Fruit fly (Drosophila melanogaster) whole organism, embryonic: ENCODE measurements around the gene CG42487.

Experiments used
- B-H1 ChIP-seq: fragments of 200-800 bp; sonication (Bioruptor generic); IDR thresholded peaks from 3 replicates; pipeline ENCODE4 v1.3.6; 2022; ENCODE audit warnings: missing biosample characterization, missing genetic modification characterization
- Blimp-1 ChIP-seq: fragments of 200-800 bp; sonication (Bioruptor generic); optimal IDR thresholded peaks from 3 replicates; lab custom pipeline; 2018; ENCODE audit warnings: missing biosample characterization, missing genetic modification characterization, mild to moderate bottlenecking, moderate library complexity, missing genetic modification reagents
- Bteb2 ChIP-seq: fragments of 200-800 bp; sonication (Bioruptor generic); optimal IDR thresholded peaks from 2 replicates; lab custom pipeline; 2016; ENCODE audit warnings: missing biosample characterization, missing genetic modification characterization
- CG10147 ChIP-seq: fragments of 200-800 bp; sonication (Bioruptor generic); optimal IDR thresholded peaks from 2 replicates; lab custom pipeline; 2019; ENCODE audit warnings: missing biosample characterization, mild to moderate bottlenecking, missing genetic modification characterization, moderate library complexity
- CG10654 ChIP-seq: fragments of 200-800 bp; sonication (Bioruptor generic); optimal IDR thresholded peaks from 2 replicates; lab custom pipeline; 2016; ENCODE audit warnings: missing biosample characterization, missing genetic modification characterization
- CG10979 ChIP-seq: fragments of 200-800 bp; sonication (Bioruptor generic); optimal IDR thresholded peaks from 2 replicates; lab custom pipeline; 2018; ENCODE audit warnings: missing biosample characterization, mild to moderate bottlenecking, missing genetic modification characterization, moderate library complexity
- CG11723 ChIP-seq: fragments of 200-800 bp; sonication (Bioruptor generic); optimal IDR thresholded peaks from 2 replicates; lab custom pipeline; 2017; ENCODE audit warnings: missing biosample characterization, mild to moderate bottlenecking, missing genetic modification characterization
- CG12744 ChIP-seq: fragments of 200-800 bp; sonication (Bioruptor generic); optimal IDR thresholded peaks from 2 replicates; lab custom pipeline; 2016; ENCODE audit warnings: missing biosample characterization, missing genetic modification characterization
- CG17912 ChIP-seq: fragments of 200-800 bp; sonication (Bioruptor generic); optimal IDR thresholded peaks from 2 replicates; lab custom pipeline; 2018; ENCODE audit warnings: missing biosample characterization, mild to moderate bottlenecking, missing genetic modification characterization
- CG18599 ChIP-seq: fragments of 200-800 bp; sonication (Bioruptor generic); optimal IDR thresholded peaks from 3 replicates; lab custom pipeline; 2017; ENCODE audit warnings: missing biosample characterization, missing genetic modification characterization, mild to moderate bottlenecking, moderate library complexity, missing genetic modification reagents
- CG2116 ChIP-seq: fragments of 200-800 bp; sonication (Bioruptor generic); optimal IDR thresholded peaks from 3 replicates; lab custom pipeline; 2018; ENCODE audit warnings: missing biosample characterization, mild to moderate bottlenecking, missing genetic modification characterization
- CG2129 ChIP-seq: fragments of 200-800 bp; sonication (Bioruptor generic); IDR thresholded peaks from 2 replicates; pipeline ENCODE4 v1.3.6; 2022; ENCODE audit warnings: missing biosample characterization, missing genetic modification characterization; ENCODE audit not compliant: partially characterized antibody
- CG32767 ChIP-seq: fragments of 200-800 bp; sonication (Bioruptor generic); IDR thresholded peaks from 2 replicates; pipeline ENCODE4 v1.3.6; 2022; ENCODE audit warnings: missing biosample characterization, missing genetic modification characterization
- CG34376 ChIP-seq: fragments of 200-800 bp; sonication (Bioruptor generic); optimal IDR thresholded peaks from 2 replicates; lab custom pipeline; 2018; ENCODE audit warnings: missing biosample characterization, mild to moderate bottlenecking, missing genetic modification characterization
- CG3838 ChIP-seq: fragments of 200-800 bp; sonication (Bioruptor generic); optimal IDR thresholded peaks from 3 replicates; lab custom pipeline; 2016; ENCODE audit warnings: missing biosample characterization, missing genetic modification characterization
- CG4282 ChIP-seq: fragments of 200-800 bp; sonication (Bioruptor generic); optimal IDR thresholded peaks from 2 replicates; lab custom pipeline; 2016; ENCODE audit warnings: missing biosample characterization, missing genetic modification characterization
- CG4424 ChIP-seq: fragments of 200-800 bp; sonication (Bioruptor generic); optimal IDR thresholded peaks from 3 replicates; lab custom pipeline; 2016; ENCODE audit warnings: missing biosample characterization, missing genetic modification characterization
- CG4617 ChIP-seq: fragments of 200-800 bp; sonication (Bioruptor generic); optimal IDR thresholded peaks from 3 replicates; lab custom pipeline; 2016; ENCODE audit warnings: missing biosample characterization, missing genetic modification characterization, borderline replicate concordance
- CG6689 ChIP-seq: fragments of 200-800 bp; sonication (Bioruptor generic); IDR thresholded peaks from 2 replicates; pipeline ENCODE4 v1.3.6; 2022; ENCODE audit warnings: missing biosample characterization, missing genetic modification characterization
- CG6813 ChIP-seq: fragments of 200-800 bp; sonication (Bioruptor generic); optimal IDR thresholded peaks from 2 replicates; lab custom pipeline; 2017; ENCODE audit warnings: missing biosample characterization, missing genetic modification characterization, mild to moderate bottlenecking, moderate library complexity, missing genetic modification reagents
- CG9876 ChIP-seq: fragments of 200-800 bp; sonication (Bioruptor generic); optimal IDR thresholded peaks from 2 replicates; lab custom pipeline; 2016; ENCODE audit warnings: missing biosample characterization, missing genetic modification characterization
- CoRest ChIP-seq: fragments of 200-800 bp; sonication (Bioruptor generic); optimal IDR thresholded peaks from 3 replicates; lab custom pipeline; 2018; ENCODE audit warnings: missing biosample characterization, mild to moderate bottlenecking, missing genetic modification characterization, moderate library complexity
- Jarid2 ChIP-seq: fragments of 200-800 bp; sonication (Bioruptor generic); optimal IDR thresholded peaks from 3 replicates; lab custom pipeline; 2017; ENCODE audit warnings: mild to moderate bottlenecking, missing biosample characterization, missing genetic modification reagents, missing genetic modification characterization
- NC2α ChIP-seq: fragments of 200-800 bp; sonication (Bioruptor generic); optimal IDR thresholded peaks from 2 replicates; lab custom pipeline; 2016; ENCODE audit warnings: missing biosample characterization, missing genetic modification characterization
- NC2β ChIP-seq: fragments of 200-800 bp; sonication (Bioruptor generic); optimal IDR thresholded peaks from 2 replicates; lab custom pipeline; 2016; ENCODE audit warnings: missing biosample characterization, missing genetic modification characterization
- Rx ChIP-seq: fragments of 200-800 bp; sonication (Bioruptor generic); IDR thresholded peaks from 2 replicates; pipeline ENCODE4 v1.3.6; 2022; ENCODE audit warnings: missing biosample characterization, missing genetic modification characterization
- Sry-β ChIP-seq: fragments of 200-800 bp; sonication (Bioruptor generic); optimal IDR thresholded peaks from 2 replicates; lab custom pipeline; 2018; ENCODE audit warnings: missing biosample characterization, mild to moderate bottlenecking, missing genetic modification characterization, moderate library complexity
- az2 ChIP-seq: fragments of 200-800 bp; sonication (Bioruptor generic); optimal IDR thresholded peaks from 3 replicates; lab custom pipeline; 2016; ENCODE audit warnings: missing biosample characterization, missing genetic modification characterization
- bsh ChIP-seq, 2 experiments: fragments of 200-800 bp; sonication (Bioruptor generic); optimal IDR thresholded peaks; 2 replicates each; lab custom pipeline; 2017 to 2018; ENCODE audit warnings: mild to moderate bottlenecking in 2 of 2, missing biosample characterization in 2 of 2, missing genetic modification characterization in 2 of 2, moderate library complexity in 1 of 2
- cad ChIP-seq: fragments of >200 bp; optimal IDR thresholded peaks from 2 replicates; lab custom pipeline; 2017; ENCODE audit warnings: missing biosample characterization, missing genetic modification characterization
- ci ChIP-seq: fragments of 200-800 bp; sonication (Bioruptor generic); IDR thresholded peaks from 3 replicates; pipeline ENCODE4 v1.3.6; 2022; ENCODE audit warnings: missing biosample characterization, missing genetic modification characterization
- crp ChIP-seq, 2 experiments: fragments of 200-800 bp; sonication (Bioruptor generic); optimal IDR thresholded peaks; 2 replicates in 1 of 2; 3 replicates in 1 of 2; lab custom pipeline; 2017; ENCODE audit warnings: missing biosample characterization in 2 of 2, missing genetic modification characterization in 2 of 2, mild to moderate bottlenecking in 1 of 2, moderate library complexity in 1 of 2
- dmrt99B ChIP-seq: fragments of 200-800 bp; sonication (Bioruptor generic); optimal IDR thresholded peaks from 2 replicates; lab custom pipeline; 2018; ENCODE audit warnings: missing biosample characterization, mild to moderate bottlenecking, missing genetic modification characterization, moderate library complexity
- exex ChIP-seq: fragments of 200-800 bp; sonication (Bioruptor generic); optimal IDR thresholded peaks from 4 replicates; lab custom pipeline; 2018; ENCODE audit warnings: missing biosample characterization, mild to moderate bottlenecking, missing genetic modification characterization, moderate library complexity
- gem ChIP-seq: fragments of 200-800 bp; sonication (Bioruptor generic); optimal IDR thresholded peaks from 2 replicates; lab custom pipeline; 2019; ENCODE audit warnings: missing biosample characterization, mild to moderate bottlenecking, missing genetic modification characterization, moderate library complexity
- hbn ChIP-seq: fragments of 200-800 bp; sonication (Bioruptor generic); IDR thresholded peaks from 2 replicates; pipeline ENCODE4 v1.3.6; 2022; ENCODE audit warnings: missing biosample characterization, missing genetic modification characterization; ENCODE audit not compliant: partially characterized antibody
- hkb ChIP-seq, 2 experiments: fragments of 200-800 bp in 1 of 2; fragments of >200 bp in 1 of 2; sonication (Bioruptor generic) in 1 of 2; IDR thresholded peaks in 1 of 2; optimal IDR thresholded peaks in 1 of 2; 2 replicates each; pipeline versions ENCODE4 v1.3.6 to Lab custom; 2017 to 2022; ENCODE audit warnings: missing biosample characterization in 1 of 2, missing genetic modification characterization in 1 of 2
- lbe ChIP-seq: fragments of 200-800 bp; sonication (Bioruptor generic); optimal IDR thresholded peaks from 2 replicates; lab custom pipeline; 2016; ENCODE audit warnings: missing biosample characterization, mild to moderate bottlenecking, missing genetic modification characterization
- phol ChIP-seq: fragments of 200-800 bp; sonication (Bioruptor generic); optimal IDR thresholded peaks from 3 replicates; lab custom pipeline; 2018; ENCODE audit warnings: missing biosample characterization, mild to moderate bottlenecking, missing genetic modification characterization, moderate library complexity
- pita ChIP-seq: fragments of 200-800 bp; sonication (Bioruptor generic); optimal IDR thresholded peaks from 2 replicates; lab custom pipeline; 2017; ENCODE audit warnings: missing biosample characterization, mild to moderate bottlenecking, missing genetic modification characterization
- pnt ChIP-seq: fragments of 200-800 bp; sonication (Bioruptor generic); optimal IDR thresholded peaks from 3 replicates; lab custom pipeline; 2016; ENCODE audit warnings: missing biosample characterization, missing genetic modification characterization
- ranshi ChIP-seq: fragments of 200-800 bp; sonication (Bioruptor generic); IDR thresholded peaks from 2 replicates; pipeline ENCODE4 v1.3.6; 2022; ENCODE audit warnings: missing biosample characterization, missing genetic modification characterization
- ro ChIP-seq: fragments of 200-800 bp; sonication (Bioruptor generic); IDR thresholded peaks from 2 replicates; pipeline ENCODE4 v1.3.6; 2022; ENCODE audit warnings: missing biosample characterization, missing genetic modification characterization
- run ChIP-seq: fragments of 200-800 bp; sonication (Bioruptor generic); optimal IDR thresholded peaks from 3 replicates; lab custom pipeline; 2018; ENCODE audit warnings: missing biosample characterization, mild to moderate bottlenecking, missing genetic modification characterization
- salm ChIP-seq: fragments of 200-800 bp; sonication (Bioruptor generic); optimal IDR thresholded peaks from 2 replicates; lab custom pipeline; 2018; ENCODE audit warnings: missing biosample characterization, mild to moderate bottlenecking, missing genetic modification characterization
- sqz ChIP-seq: fragments of 200-800 bp; sonication (Bioruptor generic); optimal IDR thresholded peaks from 3 replicates; lab custom pipeline; 2018; ENCODE audit warnings: missing biosample characterization, mild to moderate bottlenecking, missing genetic modification characterization
- trh ChIP-seq: fragments of 200-800 bp; sonication (Bioruptor generic); optimal IDR thresholded peaks from 2 replicates; lab custom pipeline; 2016; ENCODE audit warnings: missing biosample characterization, missing genetic modification characterization
- twi ChIP-seq: fragments of 200-800 bp; optimal IDR thresholded peaks from 2 replicates; lab custom pipeline; 2019; ENCODE audit warnings: missing biosample characterization, mild to moderate bottlenecking, missing genetic modification characterization, moderate library complexity
- vvl ChIP-seq: fragments of 200-800 bp; sonication (Bioruptor generic); IDR thresholded peaks from 2 replicates; pipeline ENCODE4 v1.3.6; 2022; ENCODE audit warnings: missing biosample characterization, missing genetic modification characterization
- zen2 ChIP-seq: fragments of 200-800 bp; sonication (Bioruptor generic); IDR thresholded peaks from 3 replicates; pipeline ENCODE4 v1.3.6; 2022; ENCODE audit warnings: missing biosample characterization, missing genetic modification characterization; ENCODE audit not compliant: partially characterized antibody

CG42487 gene

dm6 chr3R:27919385-27919789, 39.7 kb downstream of the CG42487 start, which contains the start of gene Boh1 (continued):
- TF ChIP-seq CG6813 (GFP tag; lab: Kevin White, UChicago) (no peak), run (tag; lab: Kevin White, UChicago) (no peak), CG4282 (GFP tag; lab: Kevin White, UChicago) (no peak), Sry-β (peak; percentile 94), salm (tag; lab: Kevin White, UChicago) (no peak), ci (GFP tag; lab: Robert Waterston, UW) (no peak), gem (tag; lab: Kevin White, UChicago) (peak; percentile 54), bsh (GFP tag; optimal IDR thresholded peaks at IDR 0.05; lab: Kevin White, UChicago) (no peak), CG10654 (GFP tag; lab: Kevin White, UChicago) (no peak), CG32767 (GFP tag; lab: Robert Waterston, UW) (no peak), CG10979 (tag; lab: Kevin White, UChicago) (peak; percentile 36), hkb (optimal IDR thresholded peaks at IDR 0.05; lab: Kevin White, UChicago) (no peak), hkb (GFP tag; IDR thresholded peaks at IDR 0.05; lab: Robert Waterston, UW) (peak; percentile 32; the same call in 1 of the 2 replicates), CG2129 (GFP tag; lab: Robert Waterston, UW) (no peak), NC2α (GFP tag; lab: Kevin White, UChicago) (no peak), B-H1 (GFP tag; lab: Robert Waterston, UW) (no peak), vvl (no peak), twi (tag; lab: Kevin White, UChicago) (peak; percentile 8), CG4617 (no peak), CG11723 (GFP tag; lab: Kevin White, UChicago) (no peak), lbe (GFP tag; lab: Kevin White, UChicago) (peak; percentile 13), dmrt99B (tag; lab: Kevin White, UChicago) (no peak), cad (GFP tag; lab: Kevin White, UChicago) (no peak), ro (GFP tag; lab: Robert Waterston, UW) (no peak), pnt (no peak), zen2 (GFP tag; lab: Robert Waterston, UW) (no peak), CG18599 (GFP tag; lab: Kevin White, UChicago) (no peak), phol (tag; lab: Kevin White, UChicago) (peak; percentile 81), Jarid2 (GFP tag; lab: Kevin White, UChicago) (no peak), hbn (no peak), CG2116 (GFP tag; lab: Kevin White, UChicago) (peak; percentile 67), pita (GFP tag; lab: Kevin White, UChicago) (no peak), CG3838 (no peak), CG6689 (GFP tag; lab: Robert Waterston, UW) (0 out of 2 replicates have a peak, but pooled peaks have one; percentile 27), trh (GFP tag; lab: Kevin White, UChicago) (no peak), exex (tag; lab: Kevin White, UChicago) (no peak), ranshi (GFP tag; lab: Robert Waterston, UW) (no peak), Blimp-1 (peak; percentile 13), Bteb2 (GFP tag; lab: Kevin White, UChicago) (no peak), az2 (GFP tag; lab: Kevin White, UChicago) (no peak), CoRest (tag; lab: Kevin White, UChicago) (peak; percentile 56), Rx (GFP tag; lab: Robert Waterston, UW) (no peak), CG34376 (GFP tag; lab: Kevin White, UChicago) (no peak), crp (GFP tag; optimal IDR thresholded peaks at IDR 0.05; lab: Kevin White, UChicago) (no peak), CG10147 (GFP tag; lab: Kevin White, UChicago) (peak; percentile 8), sqz (GFP tag; lab: Kevin White, UChicago) (peak; percentile 55), NC2β (GFP tag; lab: Kevin White, UChicago) (no peak), CG4424 (GFP tag; lab: Kevin White, UChicago) (peak; percentile 43), CG12744 (GFP tag; lab: Kevin White, UChicago) (no peak), CG17912 (GFP tag; lab: Kevin White, UChicago) (no peak), CG9876 (no peak)
